Fruit fly (Drosophila melanogaster): Measurements from ENCODE around the gene Mt2.

Mt2 gene

dm6 chr2L:12133275-12134124 is 37.2 kb downstream of the Mt2 start, which contains the start of gene rho-6:
Gene rho-6 (minus strand): TSS chr2L:12133411.
- TF ChIP-seq Smox (GFP tag; optimal IDR thresholded peaks at IDR 0.05): no peak
- peak; percentile 8 for TF ChIP-seq OdsH (GFP tag; optimal IDR thresholded peaks at IDR 0.05)
- TF ChIP-seq CG6792 (GFP tag; optimal IDR thresholded peaks at IDR 0.05): no peak
- no peak for TF ChIP-seq spab (GFP tag; optimal IDR thresholded peaks at IDR 0.05)
- TF ChIP-seq eg (GFP tag; IDR thresholded peaks at IDR 0.05): no peak
- no peak for TF ChIP-seq Hr38 (GFP tag; optimal IDR thresholded peaks at IDR 0.05)
- no peak for TF ChIP-seq CG6163 (GFP tag; IDR thresholded peaks at IDR 0.05)
- TF ChIP-seq fkh (GFP tag; optimal IDR thresholded peaks at IDR 0.05): no peak
- TF ChIP-seq Hr4 (GFP tag; optimal IDR thresholded peaks at IDR 0.05): peak; percentile 35
- no peak for TF ChIP-seq salr (GFP tag; optimal IDR thresholded peaks at IDR 0.05)
- TF ChIP-seq achi (GFP tag; optimal IDR thresholded peaks at IDR 0.05): peak; percentile 37
- no peak for TF ChIP-seq CG10669 (GFP tag; optimal IDR thresholded peaks at IDR 0.05)
- TF ChIP-seq Sox15 (GFP tag; optimal IDR thresholded peaks at IDR 0.05): no peak
- TF ChIP-seq ss (GFP tag; optimal IDR thresholded peaks at IDR 0.05): no peak
- TF ChIP-seq CG32006 (GFP tag; optimal IDR thresholded peaks at IDR 0.05): peak; percentile 52
- TF ChIP-seq Ets96B (tag; optimal IDR thresholded peaks at IDR 0.05): no peak
- no peak for TF ChIP-seq CG31627 (GFP tag; optimal IDR thresholded peaks at IDR 0.05)
- peak; percentile 15 for TF ChIP-seq CG3919 (GFP tag; optimal IDR thresholded peaks at IDR 0.05)
- TF ChIP-seq vri (GFP tag; optimal IDR thresholded peaks at IDR 0.05): no peak
- no peak for TF ChIP-seq CG8632 (GFP tag; optimal IDR thresholded peaks at IDR 0.05)
- no peak for TF ChIP-seq CG34406 (GFP tag; optimal IDR thresholded peaks at IDR 0.05)
- TF ChIP-seq Lpt (GFP tag; optimal IDR thresholded peaks at IDR 0.05): no peak
- no peak for TF ChIP-seq net (GFP tag; optimal IDR thresholded peaks at IDR 0.05)
- no peak for TF ChIP-seq Sox102F (GFP tag; optimal IDR thresholded peaks at IDR 0.05)
- TF ChIP-seq Eip78C (GFP tag): peak; percentile 63
- no peak for TF ChIP-seq Eip93F (GFP tag; optimal IDR thresholded peaks at IDR 0.05)
- no peak for TF ChIP-seq Sox14 (GFP tag; optimal IDR thresholded peaks at IDR 0.05)
- TF ChIP-seq svp (GFP tag): no peak
- TF ChIP-seq CG3032 (tag; optimal IDR thresholded peaks at IDR 0.05): no peak
- TF ChIP-seq fd59A (GFP tag; optimal IDR thresholded peaks at IDR 0.05): no peak
- TF ChIP-seq fd85E (GFP tag; optimal IDR thresholded peaks at IDR 0.05): no peak
- no peak for TF ChIP-seq CG1621 (tag; optimal IDR thresholded peaks at IDR 0.05)
- peak; percentile 0 for TF ChIP-seq CG10631 (GFP tag; optimal IDR thresholded peaks at IDR 0.05)
- no peak for TF ChIP-seq Gug (GFP tag; IDR thresholded peaks at IDR 0.05)
- TF ChIP-seq cyc (GFP tag; optimal IDR thresholded peaks at IDR 0.05): no peak
- TF ChIP-seq CG16779 (tag; optimal IDR thresholded peaks at IDR 0.05): no peak
- TF ChIP-seq CG4318 (GFP tag; optimal IDR thresholded peaks at IDR 0.05): no peak
- peak; percentile 6 for TF ChIP-seq acj6 (GFP tag; optimal IDR thresholded peaks at IDR 0.05)
- no peak for TF ChIP-seq dsx (GFP tag; optimal IDR thresholded peaks at IDR 0.05; ENCODE audit: poor library complexity, severe bottlenecking)
- TF ChIP-seq CG6854 (GFP tag; optimal IDR thresholded peaks at IDR 0.05): no peak
- no peak for TF ChIP-seq CG7368 (GFP tag; optimal IDR thresholded peaks at IDR 0.05)
- TF ChIP-seq CG6808 (GFP tag; optimal IDR thresholded peaks at IDR 0.05): no peak
- no peak for TF ChIP-seq CG15336 (GFP tag; IDR thresholded peaks at IDR 0.05)
- TF ChIP-seq CG11902 (GFP tag; optimal IDR thresholded peaks at IDR 0.05): no peak
- TF ChIP-seq Blimp-1 (GFP tag; optimal IDR thresholded peaks at IDR 0.05): no peak
- no peak for TF ChIP-seq CG11294 (GFP tag; IDR thresholded peaks at IDR 0.05)
- peak; percentile 2 for TF ChIP-seq pdm3 (GFP tag; optimal IDR thresholded peaks at IDR 0.05)
- TF ChIP-seq Eip75B (GFP tag; optimal IDR thresholded peaks at IDR 0.05): no peak
- no peak for TF ChIP-seq topi (GFP tag; optimal IDR thresholded peaks at IDR 0.05)
- no peak for TF ChIP-seq Ets21C (GFP tag; optimal IDR thresholded peaks at IDR 0.05)
- TF ChIP-seq dac (GFP tag; optimal IDR thresholded peaks at IDR 0.05): no peak

Measured in whole organism, prepupa.